Fruit fly (Drosophila melanogaster): ENCODE data around the gene Osi20.

DNA sequence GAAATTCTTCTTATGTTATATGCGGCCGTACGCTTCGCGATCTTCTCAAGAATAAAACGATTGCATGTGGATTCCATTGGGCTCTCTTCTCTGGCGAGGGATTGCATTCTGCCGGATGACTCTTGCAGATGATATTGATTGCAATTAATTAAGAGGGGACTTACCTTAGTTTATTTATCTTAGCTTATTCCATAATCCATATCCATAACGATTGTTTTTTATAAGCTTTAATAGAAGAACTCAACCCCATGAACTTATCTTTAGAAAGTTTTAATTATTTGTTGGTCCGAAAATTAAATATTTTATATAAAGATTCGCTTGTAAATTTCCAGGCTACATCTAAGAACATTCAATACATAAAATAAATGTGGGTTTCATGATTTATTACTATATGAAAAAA, 36.0 kb downstream of the Osi20 start, which contains the start of gene CRAT:
- no peak for TF ChIP-seq CG14655 (GFP tag; optimal IDR thresholded peaks at IDR 0.05)
- TF ChIP-seq Ets98B (GFP tag; IDR thresholded peaks at IDR 0.05), result no peak
- no peak for TF ChIP-seq EcR (GFP tag; optimal IDR thresholded peaks at IDR 0.05)
- no peak for TF ChIP-seq CG9948 (tag; optimal IDR thresholded peaks at IDR 0.05)
- TF ChIP-seq D1 (tag; optimal IDR thresholded peaks at IDR 0.05), result no peak
- TF ChIP-seq CG8301 (tag; optimal IDR thresholded peaks at IDR 0.05), result no peak
- no peak for TF ChIP-seq CG10348 (GFP tag; IDR thresholded peaks at IDR 0.05)
